Fruit fly (Drosophila melanogaster): ENCODE measurements around the gene CG3061.

The CG3061 gene

dm6 chr3R:14065241-14065640 is 33.1 kb downstream of the CG3061 start:
- no peak for TF ChIP-seq ovo (GFP tag; optimal IDR thresholded peaks at IDR 0.05)
- TF ChIP-seq cic (GFP tag; optimal IDR thresholded peaks at IDR 0.05), result no peak
- TF ChIP-seq Clk (GFP tag; optimal IDR thresholded peaks at IDR 0.05), result no peak
- TF ChIP-seq Hr96 (GFP tag; optimal IDR thresholded peaks at IDR 0.05), result no peak
- no peak for TF ChIP-seq CG12768 (GFP tag; optimal IDR thresholded peaks at IDR 0.05)

- TF ChIP-seq tj (GFP tag; optimal IDR thresholded peaks at IDR 0.05) (peak; percentile 96), bab1 (GFP tag; optimal IDR thresholded peaks at IDR 0.05) (no peak)
These were observed 35.9 kb downstream of the CG3061 start for dm6 chr3R:14067904-14068636.

DNA sequence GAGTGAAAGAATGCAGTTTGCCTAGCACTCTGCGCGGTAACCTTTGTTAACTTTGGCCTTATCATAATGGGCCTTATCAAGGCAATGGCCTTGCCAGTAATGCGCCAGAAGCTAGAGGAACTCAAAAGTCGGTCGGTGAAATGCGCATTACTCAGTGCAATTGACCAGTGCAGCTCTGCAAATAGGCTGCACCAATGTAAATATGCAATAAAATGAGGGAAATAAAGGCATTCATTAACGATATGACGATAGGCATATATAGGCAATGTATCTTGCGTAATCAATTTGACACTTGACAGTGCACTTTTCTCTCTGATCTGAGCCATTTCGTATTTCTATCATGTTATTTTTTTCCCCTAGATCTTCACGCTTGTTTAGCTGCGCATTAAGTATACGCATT is 37.9 kb downstream of the CG3061 start:
- no peak for TF ChIP-seq Hr96 (GFP tag; optimal IDR thresholded peaks at IDR 0.05)
- no peak for TF ChIP-seq CG11617 (GFP tag; optimal IDR thresholded peaks at IDR 0.05)
- peak; percentile 15 for TF ChIP-seq ovo (GFP tag; optimal IDR thresholded peaks at IDR 0.05)
- TF ChIP-seq pad (GFP tag; optimal IDR thresholded peaks at IDR 0.05), result peak; percentile 6
- peak; percentile 25 for TF ChIP-seq CG7045 (GFP tag; optimal IDR thresholded peaks at IDR 0.05)
- peak; percentile 51 for TF ChIP-seq CG1620 (GFP tag; optimal IDR thresholded peaks at IDR 0.05)
- TF ChIP-seq CG5204 (GFP tag; optimal IDR thresholded peaks at IDR 0.05), result no peak
- TF ChIP-seq Crg-1 (GFP tag; optimal IDR thresholded peaks at IDR 0.05), result peak; percentile 77
- peak; percentile 38 for TF ChIP-seq CG7101 (tag; optimal IDR thresholded peaks at IDR 0.05)
- TF ChIP-seq toe (GFP tag; optimal IDR thresholded peaks at IDR 0.05), result peak; percentile 44
- TF ChIP-seq tj (GFP tag; optimal IDR thresholded peaks at IDR 0.05), result no peak
- TF ChIP-seq cic (GFP tag; optimal IDR thresholded peaks at IDR 0.05), result peak; percentile 74
- peak; percentile 87 for TF ChIP-seq CG12768 (GFP tag; optimal IDR thresholded peaks at IDR 0.05)
- TF ChIP-seq kay (GFP tag; ENCODE audit: borderline replicate concordance), result peak; percentile 64
- TF ChIP-seq Clk (GFP tag; optimal IDR thresholded peaks at IDR 0.05), result peak; percentile 45
- peak; percentile 7 for TF ChIP-seq CG33017 (tag; optimal IDR thresholded peaks at IDR 0.05)
- peak; percentile 31 for TF ChIP-seq Mnt (GFP tag; optimal IDR thresholded peaks at IDR 0.05)
- TF ChIP-seq cnc (optimal IDR thresholded peaks at IDR 0.05), result no peak

dm6 chr3R:14070664-14071063 is 38.5 kb downstream of the CG3061 start:
- TF ChIP-seq cic (GFP tag; optimal IDR thresholded peaks at IDR 0.05) (no peak), Clk (GFP tag; optimal IDR thresholded peaks at IDR 0.05) (no peak), CG12768 (GFP tag; optimal IDR thresholded peaks at IDR 0.05) (no peak), Crg-1 (GFP tag; optimal IDR thresholded peaks at IDR 0.05) (no peak), CG14711 (tag; optimal IDR thresholded peaks at IDR 0.05) (peak; percentile 20), CG1620 (GFP tag; optimal IDR thresholded peaks at IDR 0.05) (no peak), cnc (optimal IDR thresholded peaks at IDR 0.05) (no peak), kay (GFP tag; ENCODE audit: borderline replicate concordance) (no peak), Hr96 (GFP tag; optimal IDR thresholded peaks at IDR 0.05) (no peak), Mnt (GFP tag; optimal IDR thresholded peaks at IDR 0.05) (peak; percentile 25), ovo (GFP tag; optimal IDR thresholded peaks at IDR 0.05) (no peak), CG5204 (GFP tag; optimal IDR thresholded peaks at IDR 0.05) (peak; percentile 30), tj (GFP tag; optimal IDR thresholded peaks at IDR 0.05) (no peak), CG33017 (tag; optimal IDR thresholded peaks at IDR 0.05) (no peak), toe (GFP tag; optimal IDR thresholded peaks at IDR 0.05) (no peak), pad (GFP tag; optimal IDR thresholded peaks at IDR 0.05) (no peak), CG7045 (GFP tag; optimal IDR thresholded peaks at IDR 0.05) (peak; percentile 7), CG7101 (tag; optimal IDR thresholded peaks at IDR 0.05) (no peak), CG11617 (GFP tag; optimal IDR thresholded peaks at IDR 0.05) (no peak), bab1 (GFP tag; optimal IDR thresholded peaks at IDR 0.05) (no peak)

- TF ChIP-seq CG5204 (GFP tag; optimal IDR thresholded peaks at IDR 0.05) (no peak), CG7045 (GFP tag; optimal IDR thresholded peaks at IDR 0.05) (peak; percentile 34), Clk (GFP tag; optimal IDR thresholded peaks at IDR 0.05) (peak; percentile 1), Mnt (GFP tag; optimal IDR thresholded peaks at IDR 0.05) (no peak), toe (GFP tag; optimal IDR thresholded peaks at IDR 0.05) (no peak), CG7101 (tag; optimal IDR thresholded peaks at IDR 0.05) (no peak), kay (GFP tag; ENCODE audit: borderline replicate concordance) (peak; percentile 17), ovo (GFP tag; optimal IDR thresholded peaks at IDR 0.05) (no peak), CG14711 (tag; optimal IDR thresholded peaks at IDR 0.05) (peak; percentile 16), tj (GFP tag; optimal IDR thresholded peaks at IDR 0.05) (no peak), CG33017 (tag; optimal IDR thresholded peaks at IDR 0.05) (no peak), bab1 (GFP tag; optimal IDR thresholded peaks at IDR 0.05) (no peak), CG11617 (GFP tag; optimal IDR thresholded peaks at IDR 0.05) (no peak), CG12768 (GFP tag; optimal IDR thresholded peaks at IDR 0.05) (peak; percentile 32)
These were observed 44.9 kb downstream of the CG3061 start for dm6 chr3R:14077026-14077425.

- no peak for TF ChIP-seq CG12768 (GFP tag; optimal IDR thresholded peaks at IDR 0.05)
- TF ChIP-seq Crg-1 (GFP tag; optimal IDR thresholded peaks at IDR 0.05), result no peak
- no peak for TF ChIP-seq toe (GFP tag; optimal IDR thresholded peaks at IDR 0.05)
- TF ChIP-seq pad (GFP tag; optimal IDR thresholded peaks at IDR 0.05), result no peak
- no peak for TF ChIP-seq Mnt (GFP tag; optimal IDR thresholded peaks at IDR 0.05)
- no peak for TF ChIP-seq CG7101 (tag; optimal IDR thresholded peaks at IDR 0.05)
- TF ChIP-seq kay (GFP tag; ENCODE audit: borderline replicate concordance), result no peak
- no peak for TF ChIP-seq cnc (optimal IDR thresholded peaks at IDR 0.05)
- TF ChIP-seq tj (GFP tag; optimal IDR thresholded peaks at IDR 0.05), result no peak
- TF ChIP-seq Hr96 (GFP tag; optimal IDR thresholded peaks at IDR 0.05), result no peak
- no peak for TF ChIP-seq bab1 (GFP tag; optimal IDR thresholded peaks at IDR 0.05)
- TF ChIP-seq Clk (GFP tag; optimal IDR thresholded peaks at IDR 0.05), result no peak
- TF ChIP-seq CG11617 (GFP tag; optimal IDR thresholded peaks at IDR 0.05), result no peak
- TF ChIP-seq CG5204 (GFP tag; optimal IDR thresholded peaks at IDR 0.05), result no peak
- no peak for TF ChIP-seq CG33017 (tag; optimal IDR thresholded peaks at IDR 0.05)
These were observed 49.4 kb downstream of the CG3061 start for dm6 chr3R:14081526-14081925.

All from whole organism, adult.